Worm (Caenorhabditis elegans) whole organism, L4 larva: Measurements from ENCODE around the gene F13H10.1.

Source experiments
- D1046.2 ChIP-seq: fragments of 200-800 bp; sonication (Bioruptor generic); IDR thresholded peaks from 2 replicates; pipeline ENCODE4 v1.3.6; 2022; ENCODE audit warnings: missing genetic modification characterization, missing compliant biosample characterization
- F10B5.3 ChIP-seq: sonication (generic microtip); optimal IDR thresholded peaks from 2 replicates; lab custom pipeline; 2016; ENCODE audit warnings: mild to moderate bottlenecking, missing genetic modification characterization, missing compliant biosample characterization
- F44E2.7 ChIP-seq: fragments of 200-800 bp; sonication (Bioruptor generic); IDR thresholded peaks from 2 replicates; pipeline ENCODE4 v2.1.2; 2022; ENCODE audit warnings: missing genetic modification characterization, missing compliant biosample characterization
- T26A8.4 ChIP-seq: fragments of 200-800 bp; sonication (Bioruptor generic); IDR thresholded peaks from 2 replicates; pipeline ENCODE4 v1.3.6; 2022; ENCODE audit warnings: missing genetic modification characterization, missing compliant biosample characterization
- aha-1 ChIP-seq: fragments of 150-350 bp; peaks from one replicate; lab custom pipeline; 2014; ENCODE audit warnings: missing biosample characterization, missing genetic modification characterization
- aly-2 ChIP-seq: sonication (generic microtip); optimal IDR thresholded peaks from 2 replicates; lab custom pipeline; 2018; ENCODE audit warnings: missing biosample characterization, missing genetic modification characterization
- attf-4 ChIP-seq: sonication (generic microtip); optimal IDR thresholded peaks from 3 replicates; lab custom pipeline; 2017; ENCODE audit warnings: missing biosample characterization, missing genetic modification characterization
- ceh-20 ChIP-seq: fragments of 200-800 bp; sonication (Bioruptor generic); IDR thresholded peaks from 2 replicates; pipeline ENCODE4 v1.3.6; 2022; ENCODE audit warnings: missing genetic modification reagents, missing genetic modification characterization, missing compliant biosample characterization
- ceh-32 ChIP-seq: sonication (generic microtip); optimal IDR thresholded peaks from 2 replicates; lab custom pipeline; 2016; ENCODE audit warnings: mild to moderate bottlenecking, missing genetic modification characterization, missing compliant biosample characterization; ENCODE audit not compliant: poor library complexity
- ctbp-1 ChIP-seq: fragments of 200-800 bp; sonication (Bioruptor generic); IDR thresholded peaks from 2 replicates; pipeline ENCODE4 v1.3.6; 2022; ENCODE audit warnings: missing genetic modification reagents, missing genetic modification characterization, missing compliant biosample characterization
- daf-16 ChIP-seq, 3 experiments: sonication (generic microtip); optimal IDR thresholded peaks; 2 replicates each; lab custom pipeline; 2016 to 2017; ENCODE audit warnings: missing genetic modification characterization in 3 of 3, missing genetic modification reagents in 3 of 3, mild to moderate bottlenecking in 2 of 3, missing compliant biosample characterization in 2 of 3, missing biosample characterization in 1 of 3, moderate library complexity in 1 of 3
- daf-8 ChIP-seq: fragments of 200-800 bp; sonication (Bioruptor generic); IDR thresholded peaks from 2 replicates; pipeline ENCODE4 v1.3.6; 2022; ENCODE audit warnings: missing genetic modification characterization, missing compliant biosample characterization
- dmd-6 ChIP-seq: fragments of 200-800 bp; sonication (Bioruptor generic); IDR thresholded peaks from 2 replicates; pipeline ENCODE4 v1.3.6; 2022; ENCODE audit warnings: missing genetic modification reagents, missing genetic modification characterization, missing compliant biosample characterization
- dmd-9 ChIP-seq: fragments of 200-800 bp; sonication (Bioruptor generic); IDR thresholded peaks from 2 replicates; pipeline ENCODE4 v1.3.6; 2022; ENCODE audit warnings: missing genetic modification reagents, missing genetic modification characterization, missing compliant biosample characterization
- dve-1 ChIP-seq: sonication (generic microtip); optimal IDR thresholded peaks from 2 replicates; lab custom pipeline; 2017; ENCODE audit warnings: antibody characterized with exemption, mild to moderate bottlenecking, missing genetic modification characterization, missing compliant biosample characterization; ENCODE audit not compliant: insufficient read depth
- egl-27 ChIP-seq: sonication (generic microtip); optimal IDR thresholded peaks from 3 replicates; lab custom pipeline; 2017; ENCODE audit warnings: missing biosample characterization, missing genetic modification reagents, missing genetic modification characterization
- hif-1 ChIP-seq, 2 experiments: sonication (generic microtip); optimal IDR thresholded peaks; 2 replicates each; lab custom pipeline; 2016 to 2017; ENCODE audit warnings: missing compliant biosample characterization in 2 of 2, missing genetic modification characterization in 2 of 2, missing genetic modification reagents in 2 of 2, missing genotype in 2 of 2, mild to moderate bottlenecking in 1 of 2
- hlh-30 ChIP-seq: sonication (generic microtip); optimal IDR thresholded peaks from 2 replicates; lab custom pipeline; 2017; ENCODE audit warnings: antibody characterized with exemption, mild to moderate bottlenecking, missing genetic modification characterization, missing compliant biosample characterization; ENCODE audit not compliant: insufficient read depth
- hmg-1.1 ChIP-seq: fragments of 200-800 bp; sonication (Bioruptor generic); IDR thresholded peaks from 2 replicates; pipeline ENCODE4 v1.3.6; 2022; ENCODE audit warnings: missing genetic modification reagents, missing genetic modification characterization, missing compliant biosample characterization
- lin-13 ChIP-seq: fragments of 150-350 bp; optimal IDR thresholded peaks from 2 replicates; lab custom pipeline; 2014; ENCODE audit warnings: missing biosample characterization, missing genetic modification reagents, missing genetic modification characterization
- lin-15B ChIP-seq: fragments of 150-350 bp; sonication (generic microtip); optimal IDR thresholded peaks from 3 replicates; lab custom pipeline; 2014; ENCODE audit warnings: missing biosample characterization, missing genetic modification characterization
- lir-3 ChIP-seq: sonication (generic microtip); optimal IDR thresholded peaks from 2 replicates; lab custom pipeline; 2016; ENCODE audit warnings: mild to moderate bottlenecking, missing genetic modification characterization, missing compliant biosample characterization
- mdl-1 ChIP-seq, 2 experiments: fragments of 150-350 bp in 1 of 2; sonication (generic microtip) in 1 of 2; optimal IDR thresholded peaks; 2 replicates each; lab custom pipeline; 2014 to 2017; ENCODE audit warnings: missing biosample characterization in 2 of 2, missing genetic modification characterization in 2 of 2
- mep-1 ChIP-seq: fragments of 150-350 bp; sonication (generic microtip); optimal IDR thresholded peaks from 3 replicates; lab custom pipeline; 2014; ENCODE audit warnings: missing biosample characterization, missing genetic modification characterization
- mes-2 ChIP-seq: sonication (generic microtip); optimal IDR thresholded peaks from 2 replicates; lab custom pipeline; 2016; ENCODE audit warnings: missing genotype, mild to moderate bottlenecking, missing genetic modification characterization, missing compliant biosample characterization; ENCODE audit not compliant: poor library complexity, severe bottlenecking
- mxl-2 ChIP-seq: fragments of 200-800 bp; sonication (Bioruptor generic); conservative IDR thresholded peaks from 2 replicates; pipeline ENCODE4 v1.3.6; 2022; ENCODE audit warnings: missing genetic modification reagents, missing genetic modification characterization, missing compliant biosample characterization
- nhr-10 ChIP-seq: fragments of 150-350 bp; optimal IDR thresholded peaks from 2 replicates; lab custom pipeline; 2014; ENCODE audit warnings: missing biosample characterization, missing genetic modification characterization
- nhr-237 ChIP-seq: sonication (generic microtip); optimal IDR thresholded peaks from 2 replicates; lab custom pipeline; 2017; ENCODE audit warnings: missing biosample characterization, missing genetic modification characterization
- nhr-28 ChIP-seq: fragments of 150-350 bp; optimal IDR thresholded peaks from 2 replicates; lab custom pipeline; 2014; ENCODE audit warnings: missing biosample characterization, missing genetic modification characterization
- nhr-42 ChIP-seq: fragments of 200-800 bp; sonication (Bioruptor generic); IDR thresholded peaks from 2 replicates; pipeline ENCODE4 v1.3.6; 2022; ENCODE audit warnings: missing genetic modification characterization, missing compliant biosample characterization
- nhr-48 ChIP-seq: sonication (generic microtip); optimal IDR thresholded peaks from 2 replicates; lab custom pipeline; 2016; ENCODE audit warnings: mild to moderate bottlenecking, missing genetic modification characterization, missing compliant biosample characterization
- nhr-77 ChIP-seq: fragments of 150-350 bp; optimal IDR thresholded peaks from 2 replicates; lab custom pipeline; 2014; ENCODE audit warnings: missing biosample characterization, missing genetic modification characterization
- pha-4 ChIP-seq, 2 experiments: fragments of 150-350 bp in 1 of 2; fragments of 200-800 bp in 1 of 2; sonication (Bioruptor generic) in 1 of 2; IDR thresholded peaks in 1 of 2; optimal IDR thresholded peaks in 1 of 2; 2 replicates each; pipeline versions ENCODE4 v1.3.6 to Lab custom; 2014 to 2022; ENCODE audit warnings: missing genetic modification characterization in 2 of 2, missing genetic modification reagents in 2 of 2, missing biosample characterization in 1 of 2, missing compliant biosample characterization in 1 of 2
- php-3 ChIP-seq: fragments of 200-800 bp; sonication (Bioruptor generic); IDR thresholded peaks from 2 replicates; pipeline ENCODE4 v1.3.6; 2022; ENCODE audit warnings: missing genetic modification reagents, missing genetic modification characterization, missing compliant biosample characterization
- pqm-1 ChIP-seq: sonication (generic microtip); optimal IDR thresholded peaks from 2 replicates; lab custom pipeline; 2017; ENCODE audit warnings: missing biosample characterization, missing genetic modification characterization
- rbr-2 ChIP-seq: sonication (generic microtip); optimal IDR thresholded peaks from 2 replicates; lab custom pipeline; 2016; ENCODE audit warnings: missing genotype, missing genetic modification characterization, missing compliant biosample characterization
- sdz-12 ChIP-seq: fragments of 200-800 bp; sonication (Bioruptor generic); optimal IDR thresholded peaks from 2 replicates; lab custom pipeline; 2018; ENCODE audit warnings: mild to moderate bottlenecking, missing genetic modification characterization, missing compliant biosample characterization
- set-16 ChIP-seq: fragments of 200-800 bp; sonication (Bioruptor generic); IDR thresholded peaks from 2 replicates; pipeline ENCODE4 v1.3.6; 2022; ENCODE audit warnings: missing genetic modification reagents, missing genetic modification characterization, missing compliant biosample characterization
- skn-1 ChIP-seq: fragments of 150-350 bp; optimal IDR thresholded peaks from 2 replicates; lab custom pipeline; 2014; ENCODE audit warnings: missing biosample characterization, missing genetic modification characterization
- snpc-1.2 ChIP-seq: fragments of 200-800 bp; sonication (Bioruptor generic); IDR thresholded peaks from 2 replicates; pipeline ENCODE4 v1.3.6; 2022; ENCODE audit warnings: missing genetic modification reagents, missing genetic modification characterization, missing compliant biosample characterization
- unc-62 ChIP-seq, 3 experiments: fragments of 150-350 bp in 1 of 3; sonication (generic microtip); optimal IDR thresholded peaks in 2 of 3; peaks in 1 of 3; 1 replicate in 1 of 3; 2 replicates in 2 of 3; lab custom pipeline; 2014 to 2017; ENCODE audit warnings: missing biosample characterization in 3 of 3, missing genetic modification characterization in 3 of 3, missing genetic modification reagents in 3 of 3, missing genotype in 1 of 3
- zfp-2 ChIP-seq: sonication (generic microtip); optimal IDR thresholded peaks from 2 replicates; lab custom pipeline; 2016; ENCODE audit warnings: mild to moderate bottlenecking, missing genetic modification characterization, missing compliant biosample characterization
- ztf-11 ChIP-seq: fragments of 150-350 bp; optimal IDR thresholded peaks from 2 replicates; lab custom pipeline; 2014; ENCODE audit warnings: missing biosample characterization, missing genetic modification characterization

Gene F13H10.1

DNA sequence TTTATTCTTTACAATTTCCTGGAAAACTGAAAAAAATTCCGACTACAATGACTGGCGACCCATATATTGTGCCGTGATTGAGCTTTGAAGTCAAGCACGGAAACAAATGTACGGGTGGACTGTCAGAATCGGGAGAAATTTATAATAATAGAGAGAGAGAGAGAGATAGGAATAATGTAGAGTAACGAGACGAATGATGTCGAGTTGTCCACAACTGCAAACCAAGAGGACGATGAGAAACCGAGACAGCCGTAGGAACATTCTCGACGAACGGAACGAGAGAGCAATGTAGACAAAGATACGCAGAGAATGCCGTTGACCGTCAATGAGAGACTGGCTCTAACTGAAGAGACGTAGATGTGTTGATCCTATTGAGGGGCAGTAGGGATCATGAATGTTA, 23.2 kb downstream of the F13H10.1 start (continued):
- TF ChIP-seq zfp-2 (no peak), nhr-77 (no peak), ceh-32 (no peak), pqm-1 (tag; lab: Kevin White, UChicago) (peak; percentile 41), lir-3 (no peak), pha-4 (GFP tag; IDR thresholded peaks at IDR 0.05; lab: Robert Waterston, UW) (peak; percentile 46; the same call in 1 of the 2 replicates), pha-4 (tag; optimal IDR thresholded peaks at IDR 0.05; lab: Kevin White, UChicago) (peak; percentile 72), mxl-2 (GFP tag; lab: Robert Waterston, UW) (no peak), nhr-237 (tag; lab: Kevin White, UChicago) (no peak), hmg-1.1 (peak; percentile 71)

DNA sequence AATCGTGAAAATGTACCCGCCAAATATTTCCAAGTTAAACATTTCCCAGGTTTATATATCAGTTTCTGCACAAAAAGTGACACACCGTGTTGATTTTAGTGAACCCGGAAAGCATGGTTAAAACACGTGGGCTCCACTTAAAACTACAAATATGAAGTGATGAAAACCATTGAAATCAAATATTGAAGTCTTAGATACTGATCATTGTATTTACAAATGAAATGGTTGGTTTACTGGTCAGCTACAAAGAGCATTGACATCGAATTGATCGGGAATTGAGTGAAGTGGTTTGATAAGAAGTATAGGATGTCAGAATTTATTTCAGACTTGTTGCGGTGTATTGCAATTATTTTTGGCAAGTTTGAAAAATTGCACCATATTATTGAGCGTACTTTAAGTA, 25.0 kb downstream of the F13H10.1 start, which contains the start of gene hrg-5:
Gene hrg-5, minus strand, starts transcription at position 17 of the 400 bp plus-strand sequence.
- no peak for TF ChIP-seq mep-1
- peak; percentile 65 for TF ChIP-seq dmd-6 (GFP tag; lab: Robert Waterston, UW)
- no peak for TF ChIP-seq daf-16 (GFP tag; optimal IDR thresholded peaks at IDR 0.05; lab: Kevin White, UChicago)
- peak; percentile 49 for TF ChIP-seq daf-16 (tag; optimal IDR thresholded peaks at IDR 0.05; lab: Kevin White, UChicago)
- no peak for TF ChIP-seq hif-1 (tag; optimal IDR thresholded peaks at IDR 0.05; lab: Kevin White, UChicago)
- peak in 1 of 2 experiments; percentile 24 for TF ChIP-seq mdl-1 (tag; optimal IDR thresholded peaks at IDR 0.05; lab: Kevin White, UChicago)
- TF ChIP-seq ceh-20 (GFP tag; lab: Robert Waterston, UW): no peak
- peak; percentile 68 for TF ChIP-seq nhr-28
- TF ChIP-seq ctbp-1 (GFP tag; lab: Robert Waterston, UW): no peak
- TF ChIP-seq skn-1 (tag; lab: Kevin White, UChicago): no peak

DNA sequence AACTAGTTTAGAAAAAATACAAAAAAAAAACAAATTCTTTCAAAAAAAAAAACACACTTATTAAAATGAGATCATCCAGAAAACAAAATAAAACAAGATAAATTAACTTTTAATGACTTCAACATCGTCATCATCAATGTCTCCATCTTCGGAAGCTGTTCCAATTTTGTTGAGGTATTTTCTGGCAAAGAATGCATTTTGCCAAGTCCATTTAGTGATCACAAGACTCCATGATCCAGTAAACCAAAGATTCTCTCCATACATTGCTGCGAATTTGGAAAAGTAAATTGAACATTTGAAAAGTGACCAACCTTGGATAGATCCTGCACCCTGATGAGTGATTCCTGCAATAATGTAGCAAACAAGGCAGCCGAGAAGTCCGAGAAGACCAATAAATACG, 25.7 kb downstream of the F13H10.1 start:
- TF ChIP-seq aha-1 (peak; percentile 61), ztf-11 (tag; lab: Kevin White, UChicago) (no peak), rbr-2 (tag; lab: Kevin White, UChicago) (no peak), unc-62 (GFP tag; optimal IDR thresholded peaks at IDR 0.05 in 1 of 2; lab: Kevin White, UChicago) (peak in 1 of 2 experiments; percentile 52), unc-62 (tag; optimal IDR thresholded peaks at IDR 0.05; lab: Kevin White, UChicago) (no peak), nhr-10 (tag; lab: Kevin White, UChicago) (no peak)

DNA sequence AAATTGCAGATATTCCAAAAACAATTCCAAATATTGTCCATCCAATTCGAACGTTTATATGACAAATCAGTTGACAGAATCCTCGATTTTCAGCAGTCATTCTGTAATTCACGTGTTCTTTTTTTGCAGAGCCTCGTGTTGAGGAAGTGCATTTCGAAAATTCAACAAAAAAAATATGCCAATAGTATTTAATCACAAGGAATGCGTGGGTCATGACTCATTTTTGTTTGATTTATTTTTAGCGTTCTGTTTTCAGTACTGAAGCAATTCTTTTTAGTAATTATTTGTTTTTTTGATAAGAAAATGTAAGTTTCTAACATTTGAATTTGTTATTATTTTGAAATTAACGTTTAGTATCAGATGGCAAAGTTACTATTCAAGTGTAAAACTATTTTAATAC, 26.5 kb downstream of the F13H10.1 start, which contains the start of gene hrg-4:
Gene hrg-4, minus strand, starts transcription at position 101 of the 400 bp plus-strand sequence.
- TF ChIP-seq unc-62 (GFP tag; optimal IDR thresholded peaks at IDR 0.05 in 1 of 2; lab: Kevin White, UChicago): peak in 1 of 2 experiments; percentile 75
- TF ChIP-seq unc-62 (tag; optimal IDR thresholded peaks at IDR 0.05; lab: Kevin White, UChicago): no peak
- no peak for TF ChIP-seq F44E2.7 (GFP tag; lab: Robert Waterston, UW)
- TF ChIP-seq aha-1: no peak
- no peak for TF ChIP-seq set-16 (GFP tag; lab: Robert Waterston, UW)
- peak; percentile 26 for TF ChIP-seq hlh-30

DNA sequence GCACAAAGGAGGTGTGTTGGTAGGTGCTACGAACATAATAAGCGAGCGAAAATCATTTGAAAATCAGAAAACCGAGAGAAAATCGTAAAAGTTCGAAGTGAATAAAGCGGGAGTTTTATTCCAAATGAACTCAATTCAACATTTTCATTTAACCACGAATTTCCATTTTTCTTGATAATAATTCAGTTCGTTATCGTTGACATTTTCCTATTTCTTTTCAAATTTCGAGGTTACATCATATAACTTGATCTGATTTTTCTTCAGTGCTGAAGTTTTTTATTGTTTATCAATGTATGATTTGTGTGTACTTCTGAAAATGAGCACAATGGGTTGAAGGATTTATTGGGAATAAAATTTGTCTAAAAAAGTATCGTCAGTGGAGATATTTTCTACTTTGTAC, 27.3 kb downstream of the F13H10.1 start:
- TF ChIP-seq dmd-9 (GFP tag; lab: Robert Waterston, UW): no peak
- TF ChIP-seq lin-13 (GFP tag; lab: Kevin White, UChicago): no peak
- no peak for TF ChIP-seq mes-2 (tag; lab: Kevin White, UChicago)
- TF ChIP-seq aly-2 (tag; lab: Kevin White, UChicago): no peak
- TF ChIP-seq lin-15B: no peak
- TF ChIP-seq aha-1: peak; percentile 66
- TF ChIP-seq T26A8.4: no peak
- peak; percentile 42 for TF ChIP-seq dve-1 (tag; lab: Kevin White, UChicago)
- TF ChIP-seq F10B5.3 (tag; lab: Kevin White, UChicago): no peak
- TF ChIP-seq php-3 (GFP tag; lab: Robert Waterston, UW): no peak
- TF ChIP-seq nhr-48 (tag; lab: Kevin White, UChicago): peak; percentile 3
- no peak for TF ChIP-seq snpc-1.2 (GFP tag; lab: Robert Waterston, UW)
- TF ChIP-seq nhr-77: no peak
- TF ChIP-seq nhr-42 (GFP tag; lab: Robert Waterston, UW): no peak
- peak; percentile 68 for TF ChIP-seq dmd-6 (GFP tag; lab: Robert Waterston, UW)
- TF ChIP-seq sdz-12 (GFP tag; lab: Kevin White, UChicago): no peak
- peak; percentile 50 for TF ChIP-seq mep-1
- no peak for TF ChIP-seq daf-8 (GFP tag; lab: Robert Waterston, UW)
- no peak for TF ChIP-seq ctbp-1 (GFP tag; lab: Robert Waterston, UW)
- TF ChIP-seq egl-27 (tag; lab: Kevin White, UChicago): no peak
- TF ChIP-seq attf-4: no peak
- TF ChIP-seq D1046.2 (GFP tag; lab: Robert Waterston, UW): no peak
